Worm (Caenorhabditis elegans): ENCODE data around the gene rib-2.

ce11 chrIII:10700460-10700859, 42.1 kb upstream of the rib-2 start, which contains the start of gene Y39A1A.20:
- TF ChIP-seq ces-1 (GFP tag; optimal IDR thresholded peaks at IDR 0.05) (no peak), sptf-1 (tag; optimal IDR thresholded peaks at IDR 0.05) (no peak), elt-2 (tag; optimal IDR thresholded peaks at IDR 0.05) (no peak), ama-1 (optimal IDR thresholded peaks at IDR 0.05) (no peak), nhr-237 (tag; optimal IDR thresholded peaks at IDR 0.05) (no peak), nhr-11 (tag; optimal IDR thresholded peaks at IDR 0.05) (no peak), lsy-2 (tag; optimal IDR thresholded peaks at IDR 0.05) (no peak), lir-3 (tag; optimal IDR thresholded peaks at IDR 0.05; ENCODE audit: poor library complexity) (no peak), nhr-12 (tag; optimal IDR thresholded peaks at IDR 0.05) (no peak)

Data from whole organism, L1 larva.